Worm (Caenorhabditis elegans): ENCODE results near the gene grl-7.
A peak's percentile ranks its signal among the peaks of the same experiment; 100 is the strongest.

grl-7 gene

DNA sequence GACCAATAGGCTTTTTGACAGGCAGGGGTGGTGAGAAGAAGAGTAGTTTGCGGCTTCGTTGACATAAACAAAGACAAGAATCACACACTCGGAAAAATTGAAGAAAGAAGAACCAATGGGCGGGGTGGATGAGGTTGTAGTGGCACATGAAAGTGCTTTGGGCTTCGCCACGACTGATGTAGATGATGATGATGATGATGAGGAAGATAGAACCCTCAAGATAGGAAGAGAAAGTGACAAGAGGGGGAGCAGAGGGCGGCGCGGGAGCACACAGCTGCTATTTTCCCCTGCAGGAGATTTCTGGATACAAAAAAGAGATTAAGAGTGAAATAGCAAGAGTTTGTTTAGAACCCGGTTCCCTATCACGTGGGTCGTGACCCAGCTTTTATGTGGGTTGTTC, 37.9 kb downstream of the grl-7 start (continued):
- TF ChIP-seq tlp-1 (tag; optimal IDR thresholded peaks at IDR 0.05) (no peak), nhr-237 (tag; optimal IDR thresholded peaks at IDR 0.05) (no peak), aha-1 (tag; optimal IDR thresholded peaks at IDR 0.05) (no peak), dsc-1 (tag; optimal IDR thresholded peaks at IDR 0.05) (peak; percentile 23), elt-2 (tag; optimal IDR thresholded peaks at IDR 0.05) (no peak), nhr-11 (tag; optimal IDR thresholded peaks at IDR 0.05) (no peak), rnt-1 (tag; optimal IDR thresholded peaks at IDR 0.05) (peak; percentile 81), C04F5.9 (tag; optimal IDR thresholded peaks at IDR 0.05) (no peak), skn-1 (tag; optimal IDR thresholded peaks at IDR 0.05) (peak; percentile 4), pax-3 (tag; optimal IDR thresholded peaks at IDR 0.05) (no peak), tbx-2 (tag; optimal IDR thresholded peaks at IDR 0.05) (peak; percentile 33), grh-1 (GFP tag; IDR thresholded peaks at IDR 0.05) (no peak), lin-15B (tag; optimal IDR thresholded peaks at IDR 0.05) (no peak), mep-1 (tag; optimal IDR thresholded peaks at IDR 0.05) (no peak), mef-2 (tag; optimal IDR thresholded peaks at IDR 0.05) (no peak), fkh-4 (tag; optimal IDR thresholded peaks at IDR 0.05; ENCODE audit: borderline replicate concordance) (no peak), nhr-76 (tag; optimal IDR thresholded peaks at IDR 0.05) (no peak), nhr-12 (tag; optimal IDR thresholded peaks at IDR 0.05) (no peak), xbp-1 (tag; optimal IDR thresholded peaks at IDR 0.05) (no peak), nhr-90 (tag; optimal IDR thresholded peaks at IDR 0.05; ENCODE audit: poor library complexity) (no peak), ets-5 (GFP tag; IDR thresholded peaks at IDR 0.05) (no peak), fkh-10 (GFP tag; optimal IDR thresholded peaks at IDR 0.05) (no peak), jun-1 (tag; optimal IDR thresholded peaks at IDR 0.05) (no peak), ceh-82 (tag; optimal IDR thresholded peaks at IDR 0.05) (no peak), nhr-85 (tag) (no peak), fkh-8 (tag; optimal IDR thresholded peaks at IDR 0.05) (no peak), ama-1 (optimal IDR thresholded peaks at IDR 0.05) (no peak), aly-2 (tag; optimal IDR thresholded peaks at IDR 0.05) (no peak)

DNA sequence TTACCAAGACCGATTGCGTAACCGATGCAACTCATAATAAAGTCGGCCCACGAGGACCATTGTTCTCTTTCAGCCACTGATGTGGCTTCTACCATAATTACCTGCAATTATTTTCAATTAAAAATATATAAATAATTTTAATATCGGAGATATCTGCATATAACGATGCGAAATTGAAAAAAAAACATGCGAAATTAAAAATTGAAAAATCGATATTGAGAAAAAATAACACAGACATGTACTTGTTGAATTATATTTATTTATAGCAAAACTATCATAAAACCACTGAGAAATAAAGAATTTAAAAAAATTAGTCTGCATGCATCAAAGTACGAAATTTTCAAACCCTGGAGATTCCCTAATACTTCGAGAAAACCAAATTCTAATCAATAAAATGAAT, 38.5 kb downstream of the grl-7 start, which contains the start of gene snf-11:
TSS of gene snf-11 (minus strand) at position 101 of the 400 bp plus-strand sequence.
- TF ChIP-seq nhr-77 (tag; optimal IDR thresholded peaks at IDR 0.05) (no peak), unc-86 (tag; optimal IDR thresholded peaks at IDR 0.05) (no peak), hlh-17 (GFP tag; optimal IDR thresholded peaks at IDR 0.05; ENCODE audit: borderline replicate concordance) (no peak), mab-9 (GFP tag; IDR thresholded peaks at IDR 0.05) (no peak), snu-23 (GFP tag; optimal IDR thresholded peaks at IDR 0.05) (no peak), dpl-1 (GFP tag; optimal IDR thresholded peaks at IDR 0.05) (no peak), lin-13 (GFP tag; optimal IDR thresholded peaks at IDR 0.05) (no peak), tlp-1 (tag; optimal IDR thresholded peaks at IDR 0.05) (no peak)

DNA sequence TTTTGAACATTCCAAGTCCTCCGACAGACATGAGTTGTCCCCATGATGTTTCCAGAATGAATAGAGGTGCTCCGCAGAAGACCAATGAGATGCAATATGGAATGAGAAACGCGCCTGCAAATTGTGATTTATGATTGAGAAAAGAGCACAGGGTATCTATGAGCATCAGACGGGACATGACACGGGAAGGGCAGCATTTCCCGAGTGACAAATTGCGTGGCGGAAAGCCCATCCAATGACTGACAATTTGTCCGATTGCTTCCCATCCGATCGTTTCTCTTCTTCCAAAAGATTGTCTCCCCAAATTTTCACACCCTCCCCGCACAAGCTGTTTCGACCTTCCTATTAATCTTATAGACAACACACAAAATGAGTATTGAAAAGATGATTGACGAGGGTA, 39.0 kb downstream of the grl-7 start:
- no peak for TF ChIP-seq unc-86 (tag; optimal IDR thresholded peaks at IDR 0.05)
- TF ChIP-seq nhr-71 (tag; optimal IDR thresholded peaks at IDR 0.05) = peak; percentile 37
- TF ChIP-seq aly-2 (tag; optimal IDR thresholded peaks at IDR 0.05) = no peak
- peak; percentile 72 for TF ChIP-seq dsc-1 (tag; optimal IDR thresholded peaks at IDR 0.05)
- TF ChIP-seq nhr-19 (GFP tag; conservative IDR thresholded peaks at IDR 0.05) = peak; percentile 17
- TF ChIP-seq snu-23 (GFP tag; optimal IDR thresholded peaks at IDR 0.05) = peak; percentile 16
- no peak for TF ChIP-seq nhr-28 (tag; optimal IDR thresholded peaks at IDR 0.05)
- no peak for TF ChIP-seq lin-35 (GFP tag; optimal IDR thresholded peaks at IDR 0.05)
- no peak for TF ChIP-seq nhr-76 (tag; optimal IDR thresholded peaks at IDR 0.05)
- no peak for TF ChIP-seq jun-1 (tag; optimal IDR thresholded peaks at IDR 0.05)
- no peak for TF ChIP-seq mab-9 (GFP tag; IDR thresholded peaks at IDR 0.05)
- TF ChIP-seq lin-14 (GFP tag; optimal IDR thresholded peaks at IDR 0.05) = peak; percentile 70
- TF ChIP-seq ama-1 (optimal IDR thresholded peaks at IDR 0.05) = no peak
- no peak for TF ChIP-seq vab-15 (tag; optimal IDR thresholded peaks at IDR 0.05)
- peak; percentile 69 for TF ChIP-seq rnt-1 (tag; optimal IDR thresholded peaks at IDR 0.05)
